Worm (Caenorhabditis elegans): Measurements from ENCODE around the gene mrpl-10.

mrpl-10 gene

DNA sequence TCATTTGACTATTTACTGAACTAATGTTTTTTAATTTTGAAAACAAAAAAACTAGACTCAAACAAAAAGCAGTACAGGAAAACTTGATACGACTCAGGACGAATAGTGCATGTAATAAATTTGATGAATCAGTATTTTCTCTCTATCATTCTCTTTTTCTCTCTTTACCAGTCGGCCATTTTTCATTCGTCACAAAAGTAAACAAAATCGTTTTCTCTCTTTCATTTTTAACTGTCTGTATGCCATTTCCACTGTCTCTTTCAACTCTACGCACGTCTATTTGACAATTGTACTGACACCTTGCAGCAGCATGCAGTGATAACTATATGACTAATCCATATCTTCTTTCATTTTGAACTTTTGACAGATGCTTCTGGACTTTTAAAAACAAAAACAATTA lies 29.6 kb downstream of the mrpl-10 start, which contains the start of the genes F35C11.2 and F35C11.4 (continued):
- TF ChIP-seq saeg-2 (GFP tag; IDR thresholded peaks at IDR 0.05) (no peak), mxl-2 (GFP tag; conservative IDR thresholded peaks at IDR 0.05) (no peak), ceh-82 (tag; optimal IDR thresholded peaks at IDR 0.05) (no peak), nhr-25 (tag; optimal IDR thresholded peaks at IDR 0.05; ENCODE audit: borderline replicate concordance, insufficient read depth) (no peak), zag-1 (tag; optimal IDR thresholded peaks at IDR 0.05) (no peak), lir-3 (tag; optimal IDR thresholded peaks at IDR 0.05) (no peak), unc-62 (GFP tag; optimal IDR thresholded peaks at IDR 0.05 in 1 of 2) (no peak), unc-62 (tag; optimal IDR thresholded peaks at IDR 0.05) (no peak), egl-27 (tag; optimal IDR thresholded peaks at IDR 0.05) (no peak), hlh-30 (tag; optimal IDR thresholded peaks at IDR 0.05; ENCODE audit: insufficient read depth) (no peak), pqm-1 (tag; optimal IDR thresholded peaks at IDR 0.05) (peak; percentile 64), ZK546.5 (tag; optimal IDR thresholded peaks at IDR 0.05) (no peak), ceh-62 (tag; optimal IDR thresholded peaks at IDR 0.05) (no peak), fos-1 (tag; optimal IDR thresholded peaks at IDR 0.05) (no peak), daf-16 (GFP tag; optimal IDR thresholded peaks at IDR 0.05) (peak in 1 of 2 experiments; percentile 63), daf-16 (tag; optimal IDR thresholded peaks at IDR 0.05) (peak; percentile 85), nhr-41 (GFP tag; IDR thresholded peaks at IDR 0.05) (no peak), nhr-28 (tag; optimal IDR thresholded peaks at IDR 0.05) (peak; percentile 70), lin-1 (GFP tag; IDR thresholded peaks at IDR 0.05) (no peak), ctbp-1 (GFP tag; IDR thresholded peaks at IDR 0.05) (no peak), hlh-11 (tag; optimal IDR thresholded peaks at IDR 0.05) (peak; percentile 80), F44E2.7 (GFP tag; IDR thresholded peaks at IDR 0.05) (no peak), mxl-3 (GFP tag; optimal IDR thresholded peaks at IDR 0.05) (no peak), zfp-2 (tag; optimal IDR thresholded peaks at IDR 0.05) (no peak), spr-1 (tag; optimal IDR thresholded peaks at IDR 0.05) (no peak), hmg-1.1 (GFP tag; IDR thresholded peaks at IDR 0.05) (no peak), zip-2 (tag; optimal IDR thresholded peaks at IDR 0.05) (no peak), nhr-77 (tag; optimal IDR thresholded peaks at IDR 0.05) (no peak), cey-2 (tag; optimal IDR thresholded peaks at IDR 0.05; ENCODE audit: borderline replicate concordance, insufficient read depth) (no peak), nhr-237 (tag; optimal IDR thresholded peaks at IDR 0.05) (no peak), lim-7 (GFP tag; IDR thresholded peaks at IDR 0.05) (no peak), madf-5 (GFP tag; IDR thresholded peaks at IDR 0.05) (no peak), lin-13 (GFP tag; optimal IDR thresholded peaks at IDR 0.05) (no peak)

ce11 chrII:8246476-8246875 lies 31.8 kb downstream of the mrpl-10 start, which contains the start of gene F35C11.3:
F35C11.3 (plus strand) TSS chrII:8246776.
- no peak for TF ChIP-seq tra-1 (GFP tag; IDR thresholded peaks at IDR 0.05)
- no peak for TF ChIP-seq lin-38 (GFP tag; IDR thresholded peaks at IDR 0.05)
- no peak for TF ChIP-seq lin-39 (tag; optimal IDR thresholded peaks at IDR 0.05)
- no peak for TF ChIP-seq spr-3 (GFP tag; optimal IDR thresholded peaks at IDR 0.05)
- TF ChIP-seq dve-1 (tag; optimal IDR thresholded peaks at IDR 0.05; ENCODE audit: insufficient read depth): no peak
- TF ChIP-seq hif-1 (tag; optimal IDR thresholded peaks at IDR 0.05): no peak
- no peak for TF ChIP-seq lin-13 (GFP tag; optimal IDR thresholded peaks at IDR 0.05)
- TF ChIP-seq aha-1 (tag): no peak
- no peak for TF ChIP-seq unc-130 (GFP tag; optimal IDR thresholded peaks at IDR 0.05)
- no peak for TF ChIP-seq daf-8 (GFP tag; IDR thresholded peaks at IDR 0.05)
